Fruit fly (Drosophila melanogaster) whole organism, adult: Measurements from ENCODE around the gene CG44194.

Source experiments
- CG11617 ChIP-seq: fragments of 200-800 bp; sonication (Bioruptor generic); optimal IDR thresholded peaks from 2 replicates; lab custom pipeline; 2017; ENCODE audit warnings: mild to moderate bottlenecking, missing biosample characterization, missing genetic modification reagents, missing genetic modification characterization
- CG5204 ChIP-seq: fragments of 200-800 bp; sonication (Bioruptor generic); optimal IDR thresholded peaks from 2 replicates; lab custom pipeline; 2016; ENCODE audit warnings: missing biosample characterization, missing genetic modification characterization
- CG7045 ChIP-seq: fragments of 200-800 bp; sonication (Bioruptor generic); optimal IDR thresholded peaks from 2 replicates; lab custom pipeline; 2017; ENCODE audit warnings: missing biosample characterization, mild to moderate bottlenecking, missing genetic modification characterization
- Clk ChIP-seq: fragments of 200-800 bp; sonication (Bioruptor generic); optimal IDR thresholded peaks from 2 replicates; lab custom pipeline; 2017; ENCODE audit warnings: missing biosample characterization, missing genetic modification characterization
- tj ChIP-seq: fragments of 200-800 bp; sonication (Bioruptor generic); optimal IDR thresholded peaks from 3 replicates; lab custom pipeline; 2017; ENCODE audit warnings: missing biosample characterization, mild to moderate bottlenecking, missing genetic modification characterization, moderate library complexity

- TF ChIP-seq CG7045 (GFP tag; lab: Kevin White, UChicago) (no peak), Clk (GFP tag; lab: Kevin White, UChicago) (no peak), CG11617 (GFP tag; lab: Kevin White, UChicago) (no peak), tj (GFP tag; lab: Kevin White, UChicago) (no peak), CG5204 (no peak)
These were observed 44.2 kb upstream of the CG44194 start, which contains the start of gene CG11670 for dm6 chr3R:13041750-13042149.
